Fruit fly (Drosophila melanogaster) whole organism, prepupa: ENCODE measurements around the gene Bka.
A peak's percentile ranks its signal among the peaks of the same experiment; 100 is the strongest.

Source experiments
- CG6792 ChIP-seq: fragments of 200-800 bp; sonication (Bioruptor generic); optimal IDR thresholded peaks from 3 replicates; lab custom pipeline; 2016; ENCODE audit warnings: missing biosample characterization, missing genetic modification characterization
- fd85E ChIP-seq: fragments of 200-800 bp; sonication (Bioruptor generic); optimal IDR thresholded peaks from 3 replicates; lab custom pipeline; 2016; ENCODE audit warnings: missing biosample characterization, missing genetic modification characterization
- fkh ChIP-seq: fragments of 200-800 bp; sonication (Bioruptor generic); optimal IDR thresholded peaks from 3 replicates; lab custom pipeline; 2017; ENCODE audit warnings: missing biosample characterization, mild to moderate bottlenecking, missing genetic modification characterization, moderate library complexity
- svp ChIP-seq: fragments of 200-800 bp; sonication (Bioruptor generic); peaks from one replicate; lab custom pipeline; 2016; ENCODE audit warnings: missing biosample characterization, missing genetic modification characterization

DNA sequence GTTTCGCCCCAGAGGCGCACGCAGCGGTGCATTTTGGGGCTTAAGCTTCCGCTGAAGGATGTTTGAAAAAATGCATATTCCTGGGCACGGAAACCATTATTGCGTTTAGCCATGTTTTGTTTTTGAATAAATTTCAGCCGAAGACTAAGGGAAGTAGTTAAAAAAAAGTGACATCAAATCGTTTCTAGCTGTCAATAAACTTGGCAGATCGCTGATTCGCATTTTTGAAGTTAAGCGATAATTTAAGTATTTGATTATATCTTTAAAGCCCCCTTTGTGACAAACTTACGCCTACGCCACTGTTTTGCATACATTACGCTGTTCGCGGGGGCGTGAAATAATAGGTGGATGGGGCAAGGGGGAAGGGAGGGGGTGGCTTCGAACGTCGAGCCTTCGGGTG lies 30.8 kb upstream of the Bka start:
- TF ChIP-seq fkh: no peak
- TF ChIP-seq fd85E: no peak
- peak; percentile 69 for TF ChIP-seq svp (GFP tag; lab: Kevin White, UChicago)
- TF ChIP-seq CG6792 (GFP tag; lab: Kevin White, UChicago): peak; percentile 28
